Worm (Caenorhabditis elegans) whole organism, early embryonic: ENCODE data around the gene Y102A5C.27.

Experiments
- aly-1 ChIP-seq: sonication (generic microtip); optimal IDR thresholded peaks from 2 replicates; lab custom pipeline; 2016; ENCODE audit warnings: missing genetic modification characterization, missing compliant biosample characterization
- ama-1 ChIP-seq: fragments of 150-350 bp; optimal IDR thresholded peaks from 2 replicates; lab custom pipeline; 2014
- ceh-36 ChIP-seq: sonication (generic microtip); optimal IDR thresholded peaks from 2 replicates; lab custom pipeline; 2016; ENCODE audit warnings: missing genetic modification characterization, inconsistent platforms, missing compliant biosample characterization
- ets-7 ChIP-seq: sonication (generic microtip); optimal IDR thresholded peaks from 2 replicates; lab custom pipeline; 2016; ENCODE audit warnings: missing genotype, missing genetic modification characterization, missing compliant biosample characterization
- hmg-4 ChIP-seq: fragments of 200-800 bp; sonication (Bioruptor generic); optimal IDR thresholded peaks from 2 replicates; lab custom pipeline; 2018; ENCODE audit warnings: mild to moderate bottlenecking, missing genetic modification characterization, missing compliant biosample characterization

ce11 chrV:16974919-16975318, 13.6 kb downstream of the Y102A5C.27 start, which contains the start of gene srx-54:
- TF ChIP-seq ama-1 (lab: Kevin White, UChicago) = no peak
- no peak for TF ChIP-seq aly-1 (tag; lab: Kevin White, UChicago)
- TF ChIP-seq ceh-36 = no peak
- TF ChIP-seq hmg-4 (GFP tag; lab: Kevin White, UChicago) = no peak
- TF ChIP-seq ets-7 (tag; lab: Kevin White, UChicago) = no peak
